Worm (Caenorhabditis elegans): Measurements from ENCODE around the gene srj-57.

- TF ChIP-seq unc-130 (GFP tag; optimal IDR thresholded peaks at IDR 0.05): no peak
- TF ChIP-seq B0035.1 (tag; optimal IDR thresholded peaks at IDR 0.05): no peak
- no peak for TF ChIP-seq F23B12.7 (tag; optimal IDR thresholded peaks at IDR 0.05; ENCODE audit: insufficient read depth)
- no peak for TF ChIP-seq sdz-38 (tag; optimal IDR thresholded peaks at IDR 0.05)
- no peak for TF ChIP-seq C17E4.6 (GFP tag; IDR thresholded peaks at IDR 0.05)
Observed at ce11 chrV:2903227-2903626, 47.9 kb upstream of the srj-57 start, which contains the start of gene C31B8.7.

Measured in whole organism, young adult.